Fruit fly (Drosophila melanogaster) whole organism, embryonic: Measurements from ENCODE around the gene CecA1.
A peak's percentile ranks its signal among the peaks of the same experiment; 100 is the strongest.

Source experiments
- CG10267 ChIP-seq: fragments of 200-800 bp; sonication (Bioruptor generic); optimal IDR thresholded peaks from 2 replicates; lab custom pipeline; 2018; ENCODE audit warnings: missing biosample characterization, mild to moderate bottlenecking, missing genetic modification characterization, moderate library complexity
- CG11456 ChIP-seq: fragments of 200-800 bp; sonication (Bioruptor generic); IDR thresholded peaks from 3 replicates; pipeline ENCODE4 v1.3.6; 2022; ENCODE audit warnings: missing biosample characterization, missing genetic modification characterization
- CG11504 ChIP-seq: fragments of 200-800 bp; sonication (Bioruptor generic); optimal IDR thresholded peaks from 3 replicates; lab custom pipeline; 2019; ENCODE audit warnings: missing biosample characterization, mild to moderate bottlenecking, missing genetic modification characterization, moderate library complexity
- CG13287 ChIP-seq: fragments of 200-800 bp; sonication (Bioruptor generic); IDR thresholded peaks from 2 replicates; pipeline ENCODE4 v1.3.6; 2022; ENCODE audit warnings: missing biosample characterization, missing genetic modification characterization; ENCODE audit not compliant: partially characterized antibody
- CG14667 ChIP-seq: fragments of 200-800 bp; sonication (Bioruptor generic); IDR thresholded peaks from 2 replicates; pipeline ENCODE4 v1.3.6; 2022; ENCODE audit warnings: missing biosample characterization, missing genetic modification characterization
- CG1529 ChIP-seq: fragments of 200-800 bp; sonication (Bioruptor generic); optimal IDR thresholded peaks from 3 replicates; lab custom pipeline; 2018; ENCODE audit warnings: missing biosample characterization, missing genetic modification characterization
- CG15601 ChIP-seq: fragments of 200-800 bp; sonication (Bioruptor generic); optimal IDR thresholded peaks from 3 replicates; lab custom pipeline; 2019; ENCODE audit warnings: missing biosample characterization, mild to moderate bottlenecking, missing genetic modification characterization, moderate library complexity
- CG17802 ChIP-seq: fragments of 200-800 bp; sonication (Bioruptor generic); optimal IDR thresholded peaks from 2 replicates; lab custom pipeline; 2018; ENCODE audit warnings: missing biosample characterization, mild to moderate bottlenecking, missing genetic modification characterization, moderate library complexity
- CG2199 ChIP-seq: fragments of 200-800 bp; sonication (Bioruptor generic); IDR thresholded peaks from 3 replicates; pipeline ENCODE4 v1.3.6; 2022; ENCODE audit warnings: missing biosample characterization, missing genetic modification characterization
- CG30020 ChIP-seq: fragments of 200-800 bp; optimal IDR thresholded peaks from 2 replicates; lab custom pipeline; 2019; ENCODE audit warnings: missing biosample characterization, mild to moderate bottlenecking, missing genetic modification characterization, moderate library complexity
- CG4854 ChIP-seq: fragments of 200-800 bp; sonication (Bioruptor generic); optimal IDR thresholded peaks from 2 replicates; lab custom pipeline; 2016; ENCODE audit warnings: missing biosample characterization, missing genetic modification characterization, inconsistent platforms
- CG6765 ChIP-seq: fragments of 200-800 bp; sonication (Bioruptor generic); optimal IDR thresholded peaks from 3 replicates; lab custom pipeline; 2017; ENCODE audit warnings: missing biosample characterization, mild to moderate bottlenecking, missing genetic modification characterization
- CG6791 ChIP-seq: fragments of 200-800 bp; sonication (Bioruptor generic); IDR thresholded peaks from 3 replicates; pipeline ENCODE4 v1.3.6; 2022; ENCODE audit warnings: missing biosample characterization, missing genetic modification characterization; ENCODE audit not compliant: partially characterized antibody
- CG7372 ChIP-seq: fragments of 200-800 bp; sonication (Bioruptor generic); IDR thresholded peaks from 2 replicates; pipeline ENCODE4 v1.3.6; 2022; ENCODE audit warnings: missing biosample characterization, missing genetic modification characterization
- CG7839 ChIP-seq: fragments of 200-800 bp; sonication (Bioruptor generic); optimal IDR thresholded peaks from 3 replicates; lab custom pipeline; 2018; ENCODE audit warnings: missing biosample characterization, mild to moderate bottlenecking, missing genetic modification characterization, moderate library complexity
- CG8290 ChIP-seq, 3 experiments: fragments of 200-800 bp; sonication (Bioruptor generic); optimal IDR thresholded peaks; 2 replicates each; lab custom pipeline; 2016 to 2019; ENCODE audit warnings: missing biosample characterization in 3 of 3, missing genetic modification characterization in 3 of 3, mild to moderate bottlenecking in 2 of 3, moderate library complexity in 1 of 3
- Ets65A ChIP-seq: fragments of 200-800 bp; sonication (Bioruptor generic); peaks from one replicate; lab custom pipeline; 2016; ENCODE audit warnings: missing biosample characterization, missing genetic modification characterization
- HmgD ChIP-seq: fragments of 200-800 bp; sonication (Bioruptor generic); optimal IDR thresholded peaks from 3 replicates; lab custom pipeline; 2016; ENCODE audit warnings: missing biosample characterization, missing genetic modification characterization
- Hr3 ChIP-seq: fragments of 200-800 bp; sonication (Bioruptor generic); optimal IDR thresholded peaks from 3 replicates; lab custom pipeline; 2016; ENCODE audit warnings: missing biosample characterization, missing genetic modification characterization
- Hr78 ChIP-seq, 2 experiments: fragments of 200-800 bp in 1 of 2; fragments of >200 bp in 1 of 2; sonication (Bioruptor generic) in 1 of 2; optimal IDR thresholded peaks; 2 replicates each; lab custom pipeline; 2017 to 2019; ENCODE audit warnings: missing biosample characterization in 2 of 2, missing genetic modification characterization in 2 of 2, mild to moderate bottlenecking in 1 of 2, moderate library complexity in 1 of 2
- NC2β ChIP-seq: fragments of 200-800 bp; sonication (Bioruptor generic); optimal IDR thresholded peaks from 2 replicates; lab custom pipeline; 2016; ENCODE audit warnings: missing biosample characterization, missing genetic modification characterization
- cas ChIP-seq: fragments of 200-800 bp; sonication (Bioruptor generic); IDR thresholded peaks from 2 replicates; pipeline ENCODE4 v1.3.6; 2022; ENCODE audit warnings: missing biosample characterization, missing genetic modification characterization
- exex ChIP-seq: fragments of 200-800 bp; sonication (Bioruptor generic); optimal IDR thresholded peaks from 4 replicates; lab custom pipeline; 2018; ENCODE audit warnings: missing biosample characterization, mild to moderate bottlenecking, missing genetic modification characterization, moderate library complexity
- fd96Cb ChIP-seq: fragments of 200-800 bp; sonication (Bioruptor generic); optimal IDR thresholded peaks from 2 replicates; lab custom pipeline; 2018; ENCODE audit warnings: missing biosample characterization, mild to moderate bottlenecking, missing genetic modification characterization, moderate library complexity
- gcm ChIP-seq: fragments of 200-800 bp; sonication (Bioruptor generic); optimal IDR thresholded peaks from 2 replicates; lab custom pipeline; 2019; ENCODE audit warnings: missing biosample characterization, mild to moderate bottlenecking, missing genetic modification characterization, moderate library complexity
- grn ChIP-seq: fragments of 200-800 bp; sonication (Bioruptor generic); optimal IDR thresholded peaks from 3 replicates; lab custom pipeline; 2017; ENCODE audit warnings: missing biosample characterization, missing genetic modification characterization
- gt ChIP-seq: fragments of 200-800 bp; sonication (Bioruptor generic); IDR thresholded peaks from 2 replicates; pipeline ENCODE4 v1.3.6; 2022; ENCODE audit warnings: missing biosample characterization, missing genetic modification characterization
- her ChIP-seq: fragments of 200-800 bp; sonication (Bioruptor generic); optimal IDR thresholded peaks from 2 replicates; lab custom pipeline; 2016; ENCODE audit warnings: missing biosample characterization, missing genetic modification characterization
- hth ChIP-seq: fragments of >200 bp; optimal IDR thresholded peaks from 2 replicates; lab custom pipeline; 2017; ENCODE audit warnings: inconsistent platforms
- ken ChIP-seq: fragments of 200-800 bp; sonication (Bioruptor generic); IDR thresholded peaks from 3 replicates; pipeline ENCODE4 v1.3.6; 2022; ENCODE audit warnings: missing biosample characterization, missing genetic modification characterization
- lab ChIP-seq: fragments of 200-800 bp; sonication (Bioruptor generic); optimal IDR thresholded peaks from 3 replicates; lab custom pipeline; 2017; ENCODE audit warnings: missing biosample characterization, missing genetic modification characterization, mild to moderate bottlenecking, moderate library complexity, missing genetic modification reagents
- mld ChIP-seq: fragments of 200-800 bp; sonication (Bioruptor generic); IDR thresholded peaks from 3 replicates; pipeline ENCODE4 v1.3.6; 2022; ENCODE audit warnings: missing biosample characterization, missing genetic modification characterization; ENCODE audit not compliant: partially characterized antibody
- pnt ChIP-seq: fragments of 200-800 bp; sonication (Bioruptor generic); optimal IDR thresholded peaks from 3 replicates; lab custom pipeline; 2016; ENCODE audit warnings: missing biosample characterization, missing genetic modification characterization
- salm ChIP-seq: fragments of 200-800 bp; sonication (Bioruptor generic); optimal IDR thresholded peaks from 2 replicates; lab custom pipeline; 2018; ENCODE audit warnings: missing biosample characterization, mild to moderate bottlenecking, missing genetic modification characterization
- sd ChIP-seq: fragments of 200-800 bp; sonication (Bioruptor generic); optimal IDR thresholded peaks from 3 replicates; lab custom pipeline; 2018; ENCODE audit warnings: missing biosample characterization, mild to moderate bottlenecking, missing genetic modification characterization, moderate library complexity
- sug ChIP-seq: fragments of 200-800 bp; optimal IDR thresholded peaks from 2 replicates; lab custom pipeline; 2019; ENCODE audit warnings: missing biosample characterization, mild to moderate bottlenecking, missing genetic modification characterization, moderate library complexity
- tap ChIP-seq: fragments of 200-800 bp; optimal IDR thresholded peaks from 3 replicates; lab custom pipeline; 2019; ENCODE audit warnings: missing biosample characterization, mild to moderate bottlenecking, missing genetic modification characterization, moderate library complexity
- trh ChIP-seq: fragments of 200-800 bp; sonication (Bioruptor generic); optimal IDR thresholded peaks from 2 replicates; lab custom pipeline; 2016; ENCODE audit warnings: missing biosample characterization, missing genetic modification characterization
- wdn ChIP-seq: fragments of 200-800 bp; sonication (Bioruptor generic); IDR thresholded peaks from 2 replicates; pipeline ENCODE4 v1.3.6; 2022; ENCODE audit warnings: missing biosample characterization, missing genetic modification characterization
- wor ChIP-seq: fragments of 200-800 bp; sonication (Bioruptor generic); IDR thresholded peaks from 2 replicates; pipeline ENCODE4 v1.3.6; 2022; ENCODE audit warnings: missing biosample characterization, missing genetic modification characterization

The CecA1 gene

dm6 chr3R:30248565-30248964 is 37.9 kb downstream of the CecA1 start (continued):
- TF ChIP-seq wor (no peak), CG30020 (tag; lab: Kevin White, UChicago) (no peak), mld (GFP tag; lab: Robert Waterston, UW) (peak; percentile 92), gcm (GFP tag; lab: Kevin White, UChicago) (no peak), hth (no peak), CG6791 (GFP tag; lab: Robert Waterston, UW) (peak; percentile 90), CG10267 (no peak), CG14667 (GFP tag; lab: Robert Waterston, UW) (no peak), Hr78 (GFP tag; optimal IDR thresholded peaks at IDR 0.05; lab: Kevin White, UChicago) (no peak), CG11456 (no peak), CG17802 (tag; lab: Kevin White, UChicago) (no peak), trh (no peak), salm (no peak), cas (GFP tag; lab: Robert Waterston, UW) (no peak), CG15601 (tag; lab: Kevin White, UChicago) (no peak), exex (no peak), wdn (no peak), CG7839 (tag; lab: Kevin White, UChicago) (no peak), CG13287 (GFP tag; lab: Robert Waterston, UW) (peak; percentile 69)

DNA sequence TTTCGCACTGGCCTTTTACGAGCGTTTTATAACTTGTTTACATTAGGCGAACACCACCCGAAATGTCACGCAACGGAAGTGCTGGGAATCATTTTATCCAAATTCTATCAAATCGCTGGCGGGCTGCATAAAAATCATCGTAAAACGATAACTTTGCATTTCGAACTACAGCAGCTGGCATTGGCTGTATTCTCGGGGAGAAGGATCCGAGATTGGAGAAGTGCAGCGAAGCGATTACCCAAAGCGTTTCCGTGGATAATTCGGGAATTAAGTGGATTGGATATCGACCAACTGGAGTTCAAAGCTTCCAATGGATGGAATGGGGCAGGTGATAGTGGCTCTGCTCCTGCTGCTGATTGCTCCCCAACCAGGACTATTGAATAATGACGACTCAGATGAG is 38.6 kb downstream of the CecA1 start, which contains the start of gene CG34299:
Gene CG34299, plus strand, starts transcription at position 301 of the 400 bp plus-strand sequence.
- TF ChIP-seq CG11456 (0 out of 3 replicates have a peak, but pooled peaks have one; percentile 8), Ets65A (GFP tag; lab: Kevin White, UChicago) (no peak)

DNA sequence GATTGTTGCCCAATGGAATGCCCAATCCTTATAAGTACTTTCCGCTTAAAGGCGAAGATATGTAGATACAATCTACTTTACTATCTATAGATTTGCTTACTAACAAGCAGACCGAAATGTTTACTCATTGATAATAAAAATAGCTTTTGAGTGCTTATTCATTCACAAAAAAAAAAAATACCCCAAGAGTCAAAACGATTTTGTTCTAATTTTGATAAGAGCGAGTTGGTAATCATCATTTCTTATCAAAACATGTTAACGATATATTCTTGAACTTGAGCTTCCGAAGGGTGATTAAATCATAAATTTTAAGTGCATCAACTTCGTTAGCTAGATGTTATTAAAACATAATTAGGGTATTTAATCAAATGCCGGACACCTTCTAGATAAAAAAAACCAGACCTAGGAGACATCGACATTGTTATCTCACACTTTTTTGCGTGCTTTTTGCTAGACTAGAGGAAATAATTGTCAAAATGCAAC is 39.9 kb downstream of the CecA1 start, which contains the start of gene CG9682:
Gene CG9682, plus strand, starts transcription at position 433 of the 483 bp plus-strand sequence.
- TF ChIP-seq sug: peak; percentile 53
- TF ChIP-seq CG4854: no peak
- peak; percentile 2 for TF ChIP-seq sd (tag; lab: Kevin White, UChicago)
- peak; percentile 57 for TF ChIP-seq exex
- peak; percentile 47 for TF ChIP-seq grn (GFP tag; lab: Kevin White, UChicago)
- TF ChIP-seq lab: peak; percentile 46
- TF ChIP-seq Hr3 (GFP tag; lab: Kevin White, UChicago): no peak

dm6 chr3R:30252317-30252716 is 41.6 kb downstream of the CecA1 start:
- TF ChIP-seq CG2199 (GFP tag; lab: Robert Waterston, UW) (no peak), CG11504 (tag; lab: Kevin White, UChicago) (peak; percentile 94), fd96Cb (tag; lab: Kevin White, UChicago) (no peak), CG7372 (no peak), HmgD (GFP tag; lab: Kevin White, UChicago) (no peak), CG1529 (peak; percentile 75), CG6765 (GFP tag; lab: Kevin White, UChicago) (no peak)

dm6 chr3R:30252882-30253281 is 42.2 kb downstream of the CecA1 start, which contains the start of gene CG18404:
Gene CG18404, plus strand, starts transcription at chr3R:30253182.
- TF ChIP-seq ken (GFP tag; lab: Robert Waterston, UW): no peak
- TF ChIP-seq gcm (GFP tag; lab: Kevin White, UChicago): no peak
- TF ChIP-seq her: no peak
- no peak for TF ChIP-seq pnt
- TF ChIP-seq gt: no peak
- no peak for TF ChIP-seq NC2β (GFP tag; lab: Kevin White, UChicago)
- TF ChIP-seq CG8290 (GFP tag; optimal IDR thresholded peaks at IDR 0.05; lab: Kevin White, UChicago): no peak
- no peak for TF ChIP-seq CG8290 (tag; optimal IDR thresholded peaks at IDR 0.05; lab: Kevin White, UChicago)
- TF ChIP-seq tap (tag; lab: Kevin White, UChicago): no peak
- no peak for TF ChIP-seq CG4854
